Worm (Caenorhabditis elegans) whole organism, L4/young adult: ENCODE data around the gene F20A1.2.

Source experiments
- W03F9.2 ChIP-seq: fragments of 150-350 bp; optimal IDR thresholded peaks from 2 replicates; lab custom pipeline; 2014; ENCODE audit warnings: missing biosample characterization, missing genetic modification characterization
- dao-5 ChIP-seq: sonication (generic microtip); optimal IDR thresholded peaks from 2 replicates; lab custom pipeline; 2016; ENCODE audit warnings: missing genotype, missing genetic modification characterization, moderate library complexity, missing compliant biosample characterization
- him-1 ChIP-seq: sonication (generic microtip); optimal IDR thresholded peaks from 2 replicates; lab custom pipeline; 2016; ENCODE audit warnings: missing genotype, missing genetic modification reagents, missing genetic modification characterization, missing compliant biosample characterization

- TF ChIP-seq W03F9.2 (peak; percentile 7), dao-5 (no peak), him-1 (no peak)
Measured at ce11 chrV:7089217-7089616, 43.1 kb downstream of the F20A1.2 start.
